Worm (Caenorhabditis elegans) whole organism, L3 larva: ENCODE data around the gene C26D10.3.
A peak's percentile ranks its signal among the peaks of the same experiment; 100 is the strongest.

Experiments
- ceh-28 ChIP-seq: fragments of 150-350 bp; optimal IDR thresholded peaks from 2 replicates; lab custom pipeline; 2014; ENCODE audit warnings: missing biosample characterization, missing genetic modification reagents, missing genetic modification characterization
- elt-2 ChIP-seq: sonication (generic microtip); optimal IDR thresholded peaks from 2 replicates; lab custom pipeline; 2016; ENCODE audit warnings: missing genetic modification reagents, mild to moderate bottlenecking, missing genetic modification characterization, missing compliant biosample characterization
- nhr-12 ChIP-seq: fragments of 150-350 bp; optimal IDR thresholded peaks from 2 replicates; lab custom pipeline; 2014; ENCODE audit warnings: missing biosample characterization, missing genetic modification characterization
- nhr-23 ChIP-seq: fragments of 150-350 bp; optimal IDR thresholded peaks from 2 replicates; lab custom pipeline; 2014; ENCODE audit warnings: missing biosample characterization, missing genetic modification reagents, missing genetic modification characterization
- sea-2 ChIP-seq: fragments of 150-350 bp; sonication (generic microtip); optimal IDR thresholded peaks from 4 replicates; lab custom pipeline; 2014; ENCODE audit warnings: missing biosample characterization, missing genetic modification reagents, missing genetic modification characterization
- snpc-4 ChIP-seq: fragments of 150-350 bp; optimal IDR thresholded peaks from 2 replicates; lab custom pipeline; 2014; ENCODE audit warnings: missing biosample characterization, missing genetic modification characterization
- unc-39 ChIP-seq: sonication (generic microtip); optimal IDR thresholded peaks from 4 replicates; lab custom pipeline; 2017; ENCODE audit warnings: missing biosample characterization, missing genetic modification characterization
- ztf-4 ChIP-seq: fragments of 150-350 bp; optimal IDR thresholded peaks from 2 replicates; lab custom pipeline; 2014; ENCODE audit warnings: missing biosample characterization, missing genetic modification characterization

DNA sequence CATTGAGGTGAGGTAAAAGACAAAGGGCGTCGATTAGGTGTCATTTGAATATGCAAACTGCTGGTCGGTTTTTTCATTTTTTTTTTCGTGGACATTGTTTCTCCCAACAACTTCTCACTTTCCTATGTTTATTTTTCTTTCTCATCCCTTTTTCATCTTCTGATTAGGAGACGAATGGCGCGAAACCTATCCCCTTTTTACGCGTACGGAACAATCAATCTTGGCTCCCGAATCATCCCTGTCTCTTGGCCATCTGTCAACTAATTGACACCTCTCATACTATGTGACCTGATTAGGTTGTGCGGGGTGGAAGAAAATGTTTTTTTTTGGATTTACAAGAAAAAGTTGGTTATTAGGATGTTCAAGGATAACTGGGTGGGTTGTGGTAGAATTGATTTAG, 19.6 kb downstream of the C26D10.3 start:
- TF ChIP-seq ceh-28 (tag; lab: Kevin White, UChicago): no peak
- no peak for TF ChIP-seq snpc-4 (tag; lab: Kevin White, UChicago)
- no peak for TF ChIP-seq unc-39
- TF ChIP-seq sea-2: no peak
- TF ChIP-seq elt-2 (tag; lab: Kevin White, UChicago): no peak
- no peak for TF ChIP-seq nhr-12 (tag; lab: Kevin White, UChicago)
- TF ChIP-seq nhr-23 (tag; lab: Kevin White, UChicago): peak; percentile 4
- TF ChIP-seq ztf-4: no peak
